Fruit fly (Drosophila melanogaster) Kc167 (cell line): ENCODE data around the gene Grl36b.
A peak's percentile ranks its signal among the peaks of the same experiment; 100 is the strongest.

Experiments
- Myc ChIP-seq: fragments of >200 bp; optimal IDR thresholded peaks from 2 replicates; lab custom pipeline; 2017; ENCODE audit warnings: missing external identifiers
- Sin3A ChIP-seq: fragments of >200 bp; optimal IDR thresholded peaks from 2 replicates; lab custom pipeline; 2018; ENCODE audit warnings: missing external identifiers
- h ChIP-seq: fragments of >200 bp; optimal IDR thresholded peaks from 3 replicates; lab custom pipeline; 2018; ENCODE audit warnings: missing external identifiers
- insv ChIP-seq: fragments of >200 bp; optimal IDR thresholded peaks from 3 replicates; lab custom pipeline; 2018; ENCODE audit warnings: missing external identifiers
- psq ChIP-seq: fragments of >200 bp; optimal IDR thresholded peaks from 2 replicates; lab custom pipeline; 2017; ENCODE audit warnings: missing external identifiers
- ttk ChIP-seq: sonication (Bioruptor generic); optimal IDR thresholded peaks from 2 replicates; lab custom pipeline; 2017; ENCODE audit warnings: missing external identifiers

The Grl36b gene

DNA sequence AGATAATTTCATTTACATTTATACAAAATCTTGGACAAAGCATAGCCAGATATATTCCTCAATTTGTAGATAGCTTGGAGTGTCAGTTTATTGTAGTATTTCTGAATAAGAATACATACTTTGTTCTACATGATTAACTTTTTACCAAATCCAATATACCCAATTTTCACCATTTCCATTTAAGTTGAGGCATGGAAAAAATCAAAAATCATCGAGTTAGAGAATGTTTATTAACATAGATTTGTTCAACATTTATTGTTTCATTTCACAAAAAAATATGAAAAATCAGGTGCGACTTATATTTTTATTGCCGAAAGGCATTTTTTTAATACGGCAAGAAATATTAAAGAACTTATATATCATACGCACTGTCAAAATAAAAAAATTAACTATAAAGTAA is at the start of gene Grl36b:
Gene Grl36b, minus strand, starts transcription at position 101 of the 400 bp plus-strand sequence.
- no peak for TF ChIP-seq Myc (lab: Kevin White, UChicago)
- TF ChIP-seq Sin3A (lab: Kevin White, UChicago), result no peak
- TF ChIP-seq psq (lab: Kevin White, UChicago), result no peak
- TF ChIP-seq insv (lab: Kevin White, UChicago), result no peak
- no peak for TF ChIP-seq ttk (lab: Kevin White, UChicago)
- TF ChIP-seq h (lab: Kevin White, UChicago), result no peak

DNA sequence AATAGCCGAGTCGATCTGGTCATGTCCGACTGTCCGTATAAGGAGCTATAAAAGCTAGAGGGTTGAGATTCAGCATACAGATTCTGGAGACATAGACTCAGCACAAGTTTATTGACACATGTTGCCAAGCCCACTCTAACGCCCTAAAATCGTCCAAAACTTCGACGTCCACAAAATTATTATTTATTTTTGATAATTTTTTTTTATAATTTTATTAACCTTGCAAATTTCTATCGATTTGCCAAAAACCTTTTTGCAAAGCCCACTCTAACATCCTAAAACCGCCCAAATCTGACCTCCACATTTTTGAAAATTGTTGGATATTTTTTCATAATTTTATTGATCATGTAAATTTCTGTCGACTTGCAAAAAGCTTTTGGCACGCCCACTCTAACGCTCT is 33.6 kb upstream of the Grl36b start, which contains the start of gene JMJD4:
Gene JMJD4, minus strand, starts transcription at position 101 of the 400 bp plus-strand sequence.
- TF ChIP-seq Sin3A (lab: Kevin White, UChicago) (no peak), ttk (lab: Kevin White, UChicago) (no peak), psq (lab: Kevin White, UChicago) (no peak), insv (lab: Kevin White, UChicago) (no peak), h (lab: Kevin White, UChicago) (no peak), Myc (lab: Kevin White, UChicago) (no peak)

DNA sequence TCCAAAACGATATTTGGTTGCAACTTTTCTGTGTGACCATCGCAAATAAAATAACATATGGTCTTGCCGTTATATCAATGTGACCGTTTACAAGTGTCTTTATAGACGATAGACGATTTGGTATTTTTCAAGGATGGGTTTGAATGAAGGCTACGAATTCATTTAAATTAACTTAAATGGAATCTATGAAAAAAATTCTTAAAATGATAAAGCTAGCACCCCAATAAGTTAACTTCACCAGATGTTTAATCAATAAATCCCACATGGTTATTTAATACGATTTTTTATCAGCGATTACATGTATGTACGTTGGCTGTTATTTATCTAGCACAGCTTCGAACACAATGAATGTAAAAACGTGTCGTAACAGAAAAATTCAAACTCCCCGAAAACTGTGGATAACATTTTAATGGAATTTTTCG is 33.1 kb upstream of the Grl36b start:
- TF ChIP-seq Myc (lab: Kevin White, UChicago) (no peak), insv (lab: Kevin White, UChicago) (no peak), ttk (lab: Kevin White, UChicago) (no peak), Sin3A (lab: Kevin White, UChicago) (no peak)

DNA sequence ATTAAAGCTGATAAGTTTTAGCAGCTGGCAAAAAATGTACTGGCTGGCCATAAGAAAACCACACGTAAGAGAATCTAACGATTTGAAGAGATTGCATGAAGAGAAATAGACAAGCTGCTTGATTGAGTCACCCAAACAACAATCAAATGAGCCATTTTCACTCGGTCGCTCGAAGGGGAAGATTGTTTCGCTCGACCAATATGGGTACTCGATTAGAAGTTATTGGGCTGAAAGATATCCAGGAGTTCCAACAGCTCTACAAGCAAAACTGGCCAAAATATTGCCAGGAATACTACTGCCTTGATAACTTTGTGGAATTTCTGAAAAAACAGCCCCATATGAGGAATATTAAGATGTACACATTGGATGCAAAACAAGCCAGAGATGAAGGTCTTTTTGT is 30.3 kb upstream of the Grl36b start, which contains the start of gene CG5783:
Gene CG5783, plus strand, starts transcription at position 167 of the 400 bp plus-strand sequence.
- TF ChIP-seq psq (lab: Kevin White, UChicago) (no peak), Sin3A (lab: Kevin White, UChicago) (no peak), h (lab: Kevin White, UChicago) (no peak), insv (lab: Kevin White, UChicago) (no peak), Myc (lab: Kevin White, UChicago) (no peak), ttk (lab: Kevin White, UChicago) (no peak)

DNA sequence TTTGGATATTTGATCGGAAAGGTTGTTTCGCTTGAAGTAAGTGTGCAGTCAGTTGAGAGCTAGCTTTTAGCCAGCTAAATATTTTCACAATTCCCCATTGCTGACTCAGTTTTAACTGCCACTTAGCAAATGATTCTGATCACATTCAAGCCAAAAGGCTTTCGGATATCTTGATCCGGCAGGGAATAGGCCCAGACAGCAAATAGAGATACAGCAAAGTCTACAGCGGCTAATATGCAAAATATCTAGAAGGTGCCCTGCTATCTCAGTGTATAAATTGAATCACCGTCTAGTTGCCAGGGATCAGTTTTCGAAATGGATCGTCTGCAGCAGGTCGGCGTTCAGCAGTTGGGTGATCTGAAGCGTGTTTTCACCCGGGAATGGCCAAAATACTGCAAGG is 29.0 kb upstream of the Grl36b start, which contains the start of gene CG15155:
Gene CG15155, plus strand, starts transcription at position 301 of the 400 bp plus-strand sequence.
- no peak for TF ChIP-seq insv (lab: Kevin White, UChicago)
- no peak for TF ChIP-seq Sin3A (lab: Kevin White, UChicago)
- no peak for TF ChIP-seq h (lab: Kevin White, UChicago)
- TF ChIP-seq ttk (lab: Kevin White, UChicago), result no peak
- TF ChIP-seq Myc (lab: Kevin White, UChicago), result no peak
- TF ChIP-seq psq (lab: Kevin White, UChicago), result no peak

DNA sequence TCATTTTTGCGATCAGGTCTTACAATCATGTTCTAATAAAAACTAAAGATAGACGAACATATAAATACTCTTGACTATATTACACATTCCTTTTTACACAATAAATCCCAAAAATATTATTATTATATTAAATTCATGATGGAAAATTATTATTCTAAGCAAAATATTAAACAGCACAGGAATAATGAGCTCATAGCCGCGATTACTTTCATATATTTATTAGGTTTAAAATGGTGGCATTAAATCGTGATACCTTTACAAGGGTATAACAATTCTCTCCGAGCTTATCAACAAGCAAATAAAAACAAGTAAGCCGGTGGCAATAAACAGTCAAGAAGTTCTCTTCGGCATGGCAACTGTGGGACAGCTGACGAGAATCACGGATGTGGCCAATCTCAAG is 27.5 kb upstream of the Grl36b start, which contains the start of gene CG17681:
Gene CG17681, plus strand, starts transcription at position 56 of the 400 bp plus-strand sequence.
- TF ChIP-seq insv (lab: Kevin White, UChicago) (no peak), ttk (lab: Kevin White, UChicago) (no peak), Sin3A (lab: Kevin White, UChicago) (no peak), psq (lab: Kevin White, UChicago) (no peak), Myc (lab: Kevin White, UChicago) (no peak), h (lab: Kevin White, UChicago) (no peak)

DNA sequence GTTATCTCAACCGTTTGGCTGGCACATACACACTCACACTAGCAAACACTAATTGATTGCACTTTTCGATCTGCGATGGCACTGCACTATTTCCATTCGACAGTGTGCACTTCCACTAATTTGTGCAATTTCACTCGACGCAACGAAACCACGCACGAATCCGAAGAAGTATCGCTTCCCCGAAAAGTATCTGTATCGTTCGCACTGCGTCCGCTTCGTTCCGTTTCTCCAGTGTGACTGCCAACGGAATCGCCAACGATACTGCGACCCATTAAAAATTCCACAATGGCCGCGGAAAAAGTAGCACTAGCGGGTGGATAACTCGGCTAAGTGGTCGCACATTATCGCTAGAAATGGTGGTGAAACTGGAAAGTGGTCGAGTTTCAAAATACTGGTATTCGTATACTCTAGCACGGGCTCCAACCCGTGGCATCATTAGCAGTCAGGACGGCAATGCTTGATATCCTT is 26.7 kb upstream of the Grl36b start, which contains the start of gene Socs36E:
Gene Socs36E, minus strand, starts transcription at position 246 of the 468 bp plus-strand sequence.
- TF ChIP-seq psq (lab: Kevin White, UChicago) (no peak), h (lab: Kevin White, UChicago) (no peak), Myc (lab: Kevin White, UChicago) (no peak), insv (lab: Kevin White, UChicago) (no peak), ttk (lab: Kevin White, UChicago) (no peak), Sin3A (lab: Kevin White, UChicago) (no peak)

DNA sequence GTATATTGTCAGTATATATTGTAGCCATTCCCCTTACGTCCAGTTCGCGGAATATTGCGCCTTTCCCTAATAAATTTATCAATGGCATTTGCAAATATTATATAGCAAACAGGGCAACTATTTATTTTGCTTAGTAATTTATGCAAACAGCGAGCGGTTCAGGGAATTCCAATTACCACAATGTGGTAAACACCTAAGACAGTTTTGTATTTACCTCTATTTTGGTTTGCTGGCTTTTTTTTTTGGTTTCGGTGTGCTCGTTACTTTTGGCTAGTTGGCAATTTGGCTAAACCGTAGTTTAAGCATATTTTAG is 26.2 kb upstream of the Grl36b start:
- TF ChIP-seq h (lab: Kevin White, UChicago) (no peak), Sin3A (lab: Kevin White, UChicago) (no peak), Myc (lab: Kevin White, UChicago) (no peak), psq (lab: Kevin White, UChicago) (no peak), ttk (lab: Kevin White, UChicago) (no peak), insv (lab: Kevin White, UChicago) (no peak)

DNA sequence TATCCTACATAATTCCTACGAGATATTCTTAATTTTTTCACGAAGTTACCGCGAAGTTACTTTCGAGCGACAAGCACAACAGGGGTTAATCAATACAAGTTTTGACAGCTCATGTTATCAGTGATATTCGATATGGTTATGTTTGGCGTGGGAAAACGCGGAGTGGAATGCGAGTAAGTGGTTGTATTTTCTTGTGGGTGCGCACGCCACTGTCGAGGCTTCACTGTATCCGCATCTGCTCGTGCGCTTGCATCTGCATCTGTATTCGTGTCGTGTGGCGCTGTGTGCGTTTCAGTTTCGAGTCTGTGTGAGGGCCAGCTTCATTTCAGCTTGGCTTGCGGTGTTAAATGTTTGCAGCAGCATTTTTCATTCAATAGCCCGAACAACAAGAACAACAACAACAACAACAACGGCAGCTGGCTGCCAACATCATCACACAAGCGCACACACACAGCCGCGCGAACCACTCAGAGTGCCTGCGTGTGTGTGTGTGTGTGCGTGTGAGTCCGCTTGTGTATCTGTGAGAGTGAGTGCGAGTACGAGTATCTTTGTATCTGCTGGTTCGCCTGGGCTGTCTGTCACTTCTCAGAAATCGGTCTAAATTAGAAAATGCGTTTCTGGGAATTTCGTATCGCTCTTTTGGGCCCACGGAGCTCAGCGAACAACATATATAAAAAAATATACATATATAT is 25.7 kb upstream of the Grl36b start:
- no peak for TF ChIP-seq insv (lab: Kevin White, UChicago)
- TF ChIP-seq Sin3A (lab: Kevin White, UChicago), result no peak
- no peak for TF ChIP-seq ttk (lab: Kevin White, UChicago)
- TF ChIP-seq psq (lab: Kevin White, UChicago), result no peak
- TF ChIP-seq Myc (lab: Kevin White, UChicago), result no peak
- TF ChIP-seq h (lab: Kevin White, UChicago), result no peak

DNA sequence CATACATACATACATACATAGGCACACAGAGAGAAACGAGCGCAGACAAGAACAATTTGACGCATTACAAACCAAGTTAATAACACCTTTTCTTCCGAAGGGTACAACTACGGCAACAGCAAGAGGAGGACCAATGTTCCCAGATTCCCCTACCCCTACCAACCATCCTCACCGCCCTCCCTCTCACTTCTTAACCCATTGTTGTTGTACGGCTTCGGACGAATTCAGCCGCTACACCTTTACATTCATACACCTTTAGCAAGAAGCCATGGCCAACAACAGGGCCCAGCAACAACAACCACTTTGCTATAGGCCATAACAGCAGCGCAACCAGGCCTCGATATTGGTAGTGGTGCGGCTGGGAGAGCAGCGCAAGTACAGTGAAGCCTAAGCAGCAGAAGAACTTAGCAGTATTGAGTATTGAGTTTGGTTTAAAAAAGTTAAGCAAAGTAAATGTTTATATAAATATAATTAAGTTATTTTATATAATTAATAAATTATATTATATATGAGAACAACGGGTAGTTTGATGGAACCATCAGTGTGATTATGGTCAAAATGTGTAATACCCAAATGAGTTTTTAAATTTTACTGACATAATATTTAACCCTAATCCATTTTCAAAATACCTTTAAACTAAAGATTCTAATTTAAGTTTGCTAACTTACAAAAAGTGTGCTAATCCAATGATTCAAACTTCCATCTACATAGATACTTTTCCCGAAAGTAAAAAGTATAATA is 25.0 kb upstream of the Grl36b start:
- peak; percentile 58 for TF ChIP-seq ttk (lab: Kevin White, UChicago)
- no peak for TF ChIP-seq Sin3A (lab: Kevin White, UChicago)

DNA sequence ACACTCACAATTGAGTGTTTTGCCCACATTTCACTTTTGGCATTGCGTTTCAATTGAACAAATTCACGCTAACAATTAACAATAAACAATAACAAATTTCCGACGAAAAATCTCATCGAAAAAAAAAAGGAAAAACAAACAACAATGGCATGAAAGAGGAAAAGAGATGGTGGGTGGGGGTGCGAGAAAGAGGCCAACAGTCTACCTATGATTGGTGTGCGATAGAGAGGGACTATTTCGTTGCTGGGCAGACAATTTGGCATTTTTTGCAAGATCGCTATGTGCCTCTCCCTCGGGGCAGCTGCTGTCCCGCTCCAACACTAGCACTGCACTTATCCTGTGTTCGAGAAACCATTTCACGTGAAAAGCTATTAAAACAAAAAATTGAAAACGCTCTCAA is 24.4 kb upstream of the Grl36b start:
- no peak for TF ChIP-seq insv (lab: Kevin White, UChicago)
- no peak for TF ChIP-seq psq (lab: Kevin White, UChicago)
- TF ChIP-seq Myc (lab: Kevin White, UChicago), result no peak
- no peak for TF ChIP-seq h (lab: Kevin White, UChicago)
- TF ChIP-seq Sin3A (lab: Kevin White, UChicago), result no peak
- no peak for TF ChIP-seq ttk (lab: Kevin White, UChicago)
